Worm (Caenorhabditis elegans) whole organism, midembryonic: ENCODE results near the gene Y46E12BL.2.

Experiments
- klf-2 ChIP-seq: fragments of 200-800 bp; sonication (Bioruptor generic); conservative IDR thresholded peaks from 2 replicates; pipeline ENCODE4 v1.3.6; 2022; ENCODE audit warnings: missing genetic modification reagents, missing genetic modification characterization, missing compliant biosample characterization
- med-1 ChIP-seq: sonication (generic microtip); optimal IDR thresholded peaks from 2 replicates; lab custom pipeline; 2017; ENCODE audit warnings: missing genetic modification characterization, mild to moderate bottlenecking, missing compliant biosample characterization, antibody characterized with exemption, missing genetic modification reagents; ENCODE audit not compliant: insufficient read depth

- TF ChIP-seq klf-2 (GFP tag; lab: Robert Waterston, UW) (no peak), med-1 (GFP tag; lab: Kevin White, UChicago) (no peak)
Observed at ce11 chrII:15205346-15205745, 27.4 kb upstream of the Y46E12BL.2 start.
